Worm (Caenorhabditis elegans): ENCODE measurements around the gene clec-231.

ce11 chrV:15377903-15378302 lies 27.4 kb upstream of the clec-231 start, which contains the start of gene srh-122:
- TF ChIP-seq fkh-10 (GFP tag; optimal IDR thresholded peaks at IDR 0.05) (no peak), ama-1 (optimal IDR thresholded peaks at IDR 0.05) (no peak), nhr-28 (tag; optimal IDR thresholded peaks at IDR 0.05) (no peak), grh-1 (GFP tag; IDR thresholded peaks at IDR 0.05) (no peak), fos-1 (tag; optimal IDR thresholded peaks at IDR 0.05) (no peak), vab-15 (tag; optimal IDR thresholded peaks at IDR 0.05) (no peak), unc-62 (GFP tag; optimal IDR thresholded peaks at IDR 0.05) (no peak), elt-2 (tag; optimal IDR thresholded peaks at IDR 0.05) (no peak), mdl-1 (tag; optimal IDR thresholded peaks at IDR 0.05) (no peak), nhr-76 (tag; optimal IDR thresholded peaks at IDR 0.05) (no peak), lin-13 (GFP tag; optimal IDR thresholded peaks at IDR 0.05) (no peak), F16B12.6 (tag; optimal IDR thresholded peaks at IDR 0.05) (no peak), snpc-4 (tag; optimal IDR thresholded peaks at IDR 0.05) (no peak)
